Worm (Caenorhabditis elegans) whole organism, L1 larva: ENCODE data around the gene lact-2.

Source experiments
- C16A3.4 ChIP-seq: fragments of 150-350 bp; optimal IDR thresholded peaks from 2 replicates; lab custom pipeline; 2014; ENCODE audit warnings: missing biosample characterization, missing genetic modification characterization
- C34B4.2 ChIP-seq: sonication (generic microtip); optimal IDR thresholded peaks from 2 replicates; lab custom pipeline; 2017; ENCODE audit warnings: mild to moderate bottlenecking, missing genetic modification characterization, missing compliant biosample characterization
- F16B12.6 ChIP-seq: fragments of 150-350 bp; optimal IDR thresholded peaks from 2 replicates; lab custom pipeline; 2014; ENCODE audit warnings: missing biosample characterization, missing genetic modification characterization
- Y116A8C.19 ChIP-seq: sonication (generic microtip); optimal IDR thresholded peaks from 2 replicates; lab custom pipeline; 2016; ENCODE audit warnings: missing compliant biosample characterization, missing genetic modification characterization, borderline replicate concordance
- ama-1 ChIP-seq: fragments of 150-350 bp; optimal IDR thresholded peaks from 2 replicates; lab custom pipeline; 2014
- ceh-82 ChIP-seq, 3 experiments: fragments of 150-350 bp in 1 of 3; sonication (generic microtip) in 2 of 3; optimal IDR thresholded peaks; 2 replicates each; lab custom pipeline; 2014 to 2017; ENCODE audit warnings: missing biosample characterization in 3 of 3, missing genetic modification characterization in 3 of 3
- ceh-90 ChIP-seq: sonication (generic microtip); optimal IDR thresholded peaks from 2 replicates; lab custom pipeline; 2016; ENCODE audit warnings: missing genetic modification characterization, missing compliant biosample characterization
- ces-1 ChIP-seq: fragments of 150-350 bp; optimal IDR thresholded peaks from 2 replicates; lab custom pipeline; 2014; ENCODE audit warnings: missing biosample characterization, missing genetic modification reagents, missing genetic modification characterization
- egl-13 ChIP-seq: sonication (generic microtip); optimal IDR thresholded peaks from 2 replicates; lab custom pipeline; 2016; ENCODE audit warnings: missing genotype, missing genetic modification reagents, missing genetic modification characterization, missing compliant biosample characterization
- egl-27 ChIP-seq, 2 experiments: fragments of 150-350 bp in 1 of 2; sonication (generic microtip); optimal IDR thresholded peaks; 3 replicates each; lab custom pipeline; 2017 to 2018; ENCODE audit warnings: missing biosample characterization in 2 of 2, missing genetic modification characterization in 2 of 2, missing genetic modification reagents in 2 of 2
- elt-2 ChIP-seq: sonication (generic microtip); optimal IDR thresholded peaks from 2 replicates; lab custom pipeline; 2016; ENCODE audit warnings: missing genetic modification characterization, mild to moderate bottlenecking, inconsistent platforms, missing compliant biosample characterization, missing genetic modification reagents
- elt-3 ChIP-seq, 6 experiments: fragments of 150-350 bp in 1 of 6; sonication (generic microtip); optimal IDR thresholded peaks; 2 replicates each; lab custom pipeline; 2017 to 2018; ENCODE audit warnings: missing biosample characterization in 6 of 6, missing genetic modification characterization in 6 of 6, inconsistent platforms in 1 of 6
- fkh-10 ChIP-seq: sonication (generic microtip); optimal IDR thresholded peaks from 2 replicates; lab custom pipeline; 2017; ENCODE audit warnings: missing biosample characterization, missing genetic modification reagents, missing genetic modification characterization
- fkh-4 ChIP-seq: sonication (generic microtip); optimal IDR thresholded peaks from 2 replicates; lab custom pipeline; 2016; ENCODE audit warnings: missing compliant biosample characterization, missing genetic modification characterization, borderline replicate concordance
- fkh-8 ChIP-seq: sonication (generic microtip); optimal IDR thresholded peaks from 2 replicates; lab custom pipeline; 2016; ENCODE audit warnings: mild to moderate bottlenecking, missing genetic modification characterization, missing compliant biosample characterization
- hlh-17 ChIP-seq: fragments of 200-800 bp; sonication (Bioruptor generic); optimal IDR thresholded peaks from 2 replicates; lab custom pipeline; 2018; ENCODE audit warnings: missing genetic modification characterization, mild to moderate bottlenecking, missing compliant biosample characterization, moderate library complexity, borderline replicate concordance
- hlh-4 ChIP-seq: sonication (generic microtip); optimal IDR thresholded peaks from 2 replicates; lab custom pipeline; 2016; ENCODE audit warnings: mild to moderate bottlenecking, missing genetic modification characterization, missing compliant biosample characterization
- hpl-2 ChIP-seq: fragments of 150-350 bp; optimal IDR thresholded peaks from 2 replicates; lab custom pipeline; 2014; ENCODE audit warnings: missing biosample characterization, missing genetic modification reagents, missing genetic modification characterization
- isw-1 ChIP-seq: fragments of 200-800 bp; sonication (Bioruptor generic); IDR thresholded peaks from 2 replicates; pipeline ENCODE4 v1.3.6; 2022; ENCODE audit warnings: missing genetic modification characterization, missing compliant biosample characterization
- lin-13 ChIP-seq: fragments of 150-350 bp; optimal IDR thresholded peaks from 2 replicates; lab custom pipeline; 2014; ENCODE audit warnings: missing biosample characterization, missing genetic modification reagents, missing genetic modification characterization
- lin-14 ChIP-seq: fragments of 200-800 bp; sonication (Bioruptor generic); optimal IDR thresholded peaks from 2 replicates; lab custom pipeline; 2018; ENCODE audit warnings: mild to moderate bottlenecking, missing genetic modification characterization, moderate library complexity, missing compliant biosample characterization
- lin-35 ChIP-seq, 2 experiments: fragments of 150-350 bp; optimal IDR thresholded peaks; 2 replicates each; lab custom pipeline; 2014; ENCODE audit warnings: missing biosample characterization in 2 of 2, missing genetic modification characterization in 2 of 2, missing genetic modification reagents in 2 of 2
- lin-39 ChIP-seq: fragments of 150-350 bp; optimal IDR thresholded peaks from 2 replicates; lab custom pipeline; 2014; ENCODE audit warnings: missing biosample characterization, missing genetic modification reagents, missing genetic modification characterization
- lir-3 ChIP-seq: sonication (generic microtip); optimal IDR thresholded peaks from 2 replicates; lab custom pipeline; 2016; ENCODE audit warnings: mild to moderate bottlenecking, missing genetic modification characterization, moderate library complexity, missing compliant biosample characterization; ENCODE audit not compliant: poor library complexity
- lsy-2 ChIP-seq, 2 experiments: fragments of 150-350 bp; optimal IDR thresholded peaks; 2 replicates each; lab custom pipeline; 2014; ENCODE audit warnings: missing biosample characterization in 2 of 2, missing genetic modification characterization in 2 of 2
- mab-9 ChIP-seq: fragments of 200-800 bp; sonication (Bioruptor generic); IDR thresholded peaks from 2 replicates; pipeline ENCODE4 v1.3.6; 2022; ENCODE audit warnings: missing genetic modification reagents, missing genetic modification characterization, missing compliant biosample characterization
- mdl-1 ChIP-seq, 2 experiments: fragments of 150-350 bp; optimal IDR thresholded peaks; 2 replicates each; lab custom pipeline; 2014 to 2017; ENCODE audit warnings: missing biosample characterization in 2 of 2, missing genetic modification characterization in 2 of 2, inconsistent platforms in 1 of 2
- mef-2 ChIP-seq: fragments of 150-350 bp; optimal IDR thresholded peaks from 2 replicates; lab custom pipeline; 2014; ENCODE audit warnings: missing biosample characterization, missing genetic modification characterization
- mep-1 ChIP-seq: fragments of 150-350 bp; optimal IDR thresholded peaks from 2 replicates; lab custom pipeline; 2014; ENCODE audit warnings: missing biosample characterization, missing genetic modification characterization
- nhr-11 ChIP-seq: fragments of 150-350 bp; optimal IDR thresholded peaks from 2 replicates; lab custom pipeline; 2014; ENCODE audit warnings: missing biosample characterization, missing genetic modification characterization
- nhr-12 ChIP-seq: sonication (generic microtip); optimal IDR thresholded peaks from 2 replicates; lab custom pipeline; 2017; ENCODE audit warnings: missing biosample characterization, missing genetic modification characterization
- nhr-19 ChIP-seq: fragments of 200-800 bp; sonication (Bioruptor generic); conservative IDR thresholded peaks from 2 replicates; pipeline ENCODE4 v1.3.6; 2022; ENCODE audit warnings: missing genetic modification characterization, missing compliant biosample characterization
- nhr-20 ChIP-seq: sonication (generic microtip); optimal IDR thresholded peaks from 2 replicates; lab custom pipeline; 2016; ENCODE audit warnings: mild to moderate bottlenecking, missing genetic modification characterization, missing compliant biosample characterization
- nhr-237 ChIP-seq: fragments of 150-350 bp; optimal IDR thresholded peaks from 2 replicates; lab custom pipeline; 2014; ENCODE audit warnings: missing biosample characterization, missing genetic modification characterization
- nhr-76 ChIP-seq: sonication (generic microtip); optimal IDR thresholded peaks from 2 replicates; lab custom pipeline; 2017; ENCODE audit warnings: missing biosample characterization, missing genetic modification characterization
- nhr-77 ChIP-seq: fragments of 150-350 bp; optimal IDR thresholded peaks from 2 replicates; lab custom pipeline; 2014; ENCODE audit warnings: missing biosample characterization, missing genetic modification characterization
- nhr-84 ChIP-seq: sonication (generic microtip); optimal IDR thresholded peaks from 2 replicates; lab custom pipeline; 2017; ENCODE audit warnings: missing biosample characterization, missing genetic modification characterization
- nhr-85 ChIP-seq: sonication (generic microtip); peaks from one replicate; lab custom pipeline; 2016; ENCODE audit warnings: missing genetic modification characterization, inconsistent platforms, missing compliant biosample characterization
- pag-3 ChIP-seq: sonication (generic microtip); optimal IDR thresholded peaks from 2 replicates; lab custom pipeline; 2017; ENCODE audit warnings: missing genetic modification characterization, mild to moderate bottlenecking, missing compliant biosample characterization, antibody characterized with exemption, borderline replicate concordance; ENCODE audit not compliant: insufficient read depth
- pax-3 ChIP-seq: fragments of 200-800 bp; sonication (Bioruptor generic); optimal IDR thresholded peaks from 2 replicates; lab custom pipeline; 2018; ENCODE audit warnings: mild to moderate bottlenecking, missing genetic modification characterization, moderate library complexity, missing compliant biosample characterization
- pqm-1 ChIP-seq: sonication (generic microtip); optimal IDR thresholded peaks from 3 replicates; lab custom pipeline; 2017; ENCODE audit warnings: missing biosample characterization, missing genetic modification characterization
- skn-1 ChIP-seq: fragments of 150-350 bp; optimal IDR thresholded peaks from 2 replicates; lab custom pipeline; 2014; ENCODE audit warnings: missing biosample characterization, missing genetic modification characterization
- snu-23 ChIP-seq: sonication (generic microtip); optimal IDR thresholded peaks from 2 replicates; lab custom pipeline; 2016; ENCODE audit warnings: missing genetic modification characterization, missing compliant biosample characterization
- sptf-1 ChIP-seq: fragments of 150-350 bp; optimal IDR thresholded peaks from 2 replicates; lab custom pipeline; 2014; ENCODE audit warnings: missing biosample characterization, missing genetic modification characterization
- tlp-1 ChIP-seq: fragments of 150-350 bp; optimal IDR thresholded peaks from 2 replicates; lab custom pipeline; 2014; ENCODE audit warnings: missing biosample characterization, missing genetic modification characterization
- unc-62 ChIP-seq: fragments of 150-350 bp; optimal IDR thresholded peaks from 2 replicates; lab custom pipeline; 2014; ENCODE audit warnings: missing biosample characterization, missing genetic modification reagents, missing genetic modification characterization
- unc-86 ChIP-seq: sonication (generic microtip); optimal IDR thresholded peaks from 2 replicates; lab custom pipeline; 2016; ENCODE audit warnings: missing genetic modification characterization, missing compliant biosample characterization
- unc-98 ChIP-seq: fragments of 200-800 bp; sonication (Bioruptor generic); IDR thresholded peaks from 2 replicates; pipeline ENCODE4 v1.3.6; 2022; ENCODE audit warnings: missing genetic modification characterization, missing compliant biosample characterization
- xbp-1 ChIP-seq: sonication (generic microtip); optimal IDR thresholded peaks from 2 replicates; lab custom pipeline; 2016; ENCODE audit warnings: missing genetic modification characterization, missing compliant biosample characterization
- zag-1 ChIP-seq: fragments of 150-350 bp; optimal IDR thresholded peaks from 2 replicates; lab custom pipeline; 2014; ENCODE audit warnings: missing biosample characterization, missing genetic modification characterization
- zip-4 ChIP-seq: fragments of 200-800 bp; sonication (Bioruptor generic); optimal IDR thresholded peaks from 2 replicates; lab custom pipeline; 2018; ENCODE audit warnings: mild to moderate bottlenecking, missing genetic modification characterization, moderate library complexity, missing compliant biosample characterization
- ztf-11 ChIP-seq, 2 experiments: sonication (generic microtip); optimal IDR thresholded peaks; 2 replicates each; lab custom pipeline; 2016 to 2017; ENCODE audit warnings: missing genetic modification characterization in 2 of 2, missing biosample characterization in 1 of 2, missing compliant biosample characterization in 1 of 2
- ztf-4 ChIP-seq: fragments of 150-350 bp; optimal IDR thresholded peaks from 2 replicates; lab custom pipeline; 2014; ENCODE audit warnings: missing biosample characterization, missing genetic modification characterization

Gene lact-2

DNA sequence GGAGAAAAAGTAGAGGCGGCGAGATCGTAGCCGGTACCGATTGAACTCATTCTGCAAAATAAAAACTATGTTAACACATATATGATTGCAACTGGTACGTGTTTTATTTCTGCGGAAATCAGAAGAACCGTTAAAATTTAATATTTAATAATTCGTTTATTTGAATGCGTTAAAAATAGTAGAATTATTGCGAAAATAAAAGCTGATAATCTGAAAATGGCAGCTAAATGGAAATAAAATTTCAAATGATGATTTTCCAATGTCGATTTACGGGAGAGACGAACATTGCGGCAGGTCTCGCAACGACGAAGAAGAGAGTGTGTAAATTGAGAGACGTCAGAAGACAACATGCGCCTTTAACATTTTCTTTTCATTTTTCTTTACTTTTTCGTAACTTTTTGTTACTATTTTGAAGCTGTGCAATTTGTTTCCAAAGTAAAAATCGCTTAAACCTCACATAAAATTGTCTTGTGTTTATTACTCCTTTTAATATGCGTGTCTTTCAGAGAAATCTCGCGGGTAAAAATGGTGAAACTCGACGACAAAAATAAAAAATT lies 5.2 kb downstream of the lact-2 start, which contains the start of the genes pas-7 and puf-12 (continued):
- no peak for TF ChIP-seq F16B12.6 (tag; lab: Kevin White, UChicago)
- no peak for TF ChIP-seq mdl-1 (tag; optimal IDR thresholded peaks at IDR 0.05; lab: Kevin White, UChicago)
- no peak for TF ChIP-seq elt-2
- TF ChIP-seq nhr-11 (tag; lab: Kevin White, UChicago), result no peak
- TF ChIP-seq ces-1 (GFP tag; lab: Kevin White, UChicago), result no peak
- TF ChIP-seq xbp-1 (tag; lab: Kevin White, UChicago), result no peak
- TF ChIP-seq ztf-11 (tag; optimal IDR thresholded peaks at IDR 0.05; lab: Kevin White, UChicago), result no peak
- TF ChIP-seq C34B4.2 (tag; lab: Kevin White, UChicago), result no peak
- TF ChIP-seq nhr-19 (GFP tag; lab: Robert Waterston, UW), result no peak
- TF ChIP-seq C16A3.4 (tag; lab: Kevin White, UChicago), result peak; percentile 48
- TF ChIP-seq lir-3 (tag; lab: Kevin White, UChicago), result no peak
- TF ChIP-seq ceh-82 (tag; optimal IDR thresholded peaks at IDR 0.05; lab: Kevin White, UChicago), result peak in 1 of 3 experiments; percentile 20
- TF ChIP-seq pqm-1 (tag; lab: Kevin White, UChicago), result no peak
- no peak for TF ChIP-seq unc-62 (GFP tag; lab: Kevin White, UChicago)
- no peak for TF ChIP-seq ama-1
- no peak for TF ChIP-seq nhr-84
- no peak for TF ChIP-seq sptf-1
- TF ChIP-seq elt-3 (tag; optimal IDR thresholded peaks at IDR 0.05; lab: Kevin White, UChicago), result no peak
- TF ChIP-seq Y116A8C.19 (tag; lab: Kevin White, UChicago), result no peak
- no peak for TF ChIP-seq ceh-90 (tag; lab: Kevin White, UChicago)
- TF ChIP-seq pag-3 (tag; lab: Kevin White, UChicago), result no peak
- TF ChIP-seq nhr-76 (tag; lab: Kevin White, UChicago), result no peak
- TF ChIP-seq lsy-2 (tag; optimal IDR thresholded peaks at IDR 0.05; lab: Kevin White, UChicago), result peak in 1 of 2 experiments; percentile 80
- peak; percentile 37 for TF ChIP-seq lin-14 (GFP tag; lab: Kevin White, UChicago)
- no peak for TF ChIP-seq unc-86 (tag; lab: Kevin White, UChicago)
- no peak for TF ChIP-seq fkh-10 (GFP tag; lab: Kevin White, UChicago)
- no peak for TF ChIP-seq lin-13 (GFP tag; lab: Kevin White, UChicago)
- peak; percentile 14 for TF ChIP-seq hpl-2
- no peak for TF ChIP-seq egl-13 (tag; lab: Kevin White, UChicago)
- TF ChIP-seq lin-35 (GFP tag; optimal IDR thresholded peaks at IDR 0.05; lab: Kevin White, UChicago), result peak; percentile 55 to 74
- no peak for TF ChIP-seq zag-1
- TF ChIP-seq mep-1 (tag; lab: Kevin White, UChicago), result no peak
- TF ChIP-seq mef-2 (tag; lab: Kevin White, UChicago), result no peak
- no peak for TF ChIP-seq ztf-4 (tag; lab: Kevin White, UChicago)
- TF ChIP-seq tlp-1, result no peak
- TF ChIP-seq zip-4, result no peak
- TF ChIP-seq unc-98 (GFP tag; lab: Robert Waterston, UW), result no peak
- TF ChIP-seq mab-9, result no peak
- TF ChIP-seq skn-1 (tag; lab: Kevin White, UChicago), result peak; percentile 99
- no peak for TF ChIP-seq nhr-20 (tag; lab: Kevin White, UChicago)
- no peak for TF ChIP-seq hlh-17 (GFP tag; lab: Kevin White, UChicago)
- no peak for TF ChIP-seq nhr-237 (tag; lab: Kevin White, UChicago)
- no peak for TF ChIP-seq pax-3
- TF ChIP-seq snu-23 (GFP tag; lab: Kevin White, UChicago), result peak; percentile 48
- TF ChIP-seq isw-1 (GFP tag; lab: Robert Waterston, UW), result peak; percentile 22
- TF ChIP-seq fkh-8 (tag; lab: Kevin White, UChicago), result no peak
- no peak for TF ChIP-seq nhr-12 (tag; lab: Kevin White, UChicago)
- TF ChIP-seq lin-39 (tag; lab: Kevin White, UChicago), result no peak
- no peak for TF ChIP-seq nhr-77
- TF ChIP-seq nhr-85, result no peak
- no peak for TF ChIP-seq fkh-4 (tag; lab: Kevin White, UChicago)
- TF ChIP-seq hlh-4 (tag; lab: Kevin White, UChicago), result no peak
- no peak for TF ChIP-seq egl-27 (tag; optimal IDR thresholded peaks at IDR 0.05; lab: Kevin White, UChicago)
